Worm (Caenorhabditis elegans) whole organism, L4 larva: ENCODE data around the gene F02D10.6.

Source experiments
- Y5F2A.4 ChIP-seq: fragments of 200-800 bp; sonication (Bioruptor generic); optimal IDR thresholded peaks from 2 replicates; lab custom pipeline; 2018; ENCODE audit warnings: mild to moderate bottlenecking, missing genetic modification characterization, missing compliant biosample characterization
- ama-1 ChIP-seq: fragments of 150-350 bp; optimal IDR thresholded peaks from 2 replicates; lab custom pipeline; 2014; ENCODE audit warnings: inconsistent platforms, mixed read lengths
- cey-2 ChIP-seq: sonication (generic microtip); optimal IDR thresholded peaks from 3 replicates; lab custom pipeline; 2017; ENCODE audit warnings: missing genetic modification characterization, mild to moderate bottlenecking, missing compliant biosample characterization, antibody characterized with exemption, borderline replicate concordance; ENCODE audit not compliant: insufficient read depth
- dmd-9 ChIP-seq: fragments of 200-800 bp; sonication (Bioruptor generic); IDR thresholded peaks from 2 replicates; pipeline ENCODE4 v1.3.6; 2022; ENCODE audit warnings: missing genetic modification reagents, missing genetic modification characterization, missing compliant biosample characterization
- dve-1 ChIP-seq: sonication (generic microtip); optimal IDR thresholded peaks from 2 replicates; lab custom pipeline; 2017; ENCODE audit warnings: antibody characterized with exemption, mild to moderate bottlenecking, missing genetic modification characterization, missing compliant biosample characterization; ENCODE audit not compliant: insufficient read depth
- nhr-48 ChIP-seq: sonication (generic microtip); optimal IDR thresholded peaks from 2 replicates; lab custom pipeline; 2016; ENCODE audit warnings: mild to moderate bottlenecking, missing genetic modification characterization, missing compliant biosample characterization
- pha-4 ChIP-seq, 2 experiments: fragments of 150-350 bp in 1 of 2; fragments of 200-800 bp in 1 of 2; sonication (Bioruptor generic) in 1 of 2; IDR thresholded peaks in 1 of 2; optimal IDR thresholded peaks in 1 of 2; 2 replicates each; pipeline versions ENCODE4 v1.3.6 to Lab custom; 2014 to 2022; ENCODE audit warnings: missing genetic modification characterization in 2 of 2, missing genetic modification reagents in 2 of 2, missing biosample characterization in 1 of 2, missing compliant biosample characterization in 1 of 2
- snpc-4 ChIP-seq: fragments of 150-350 bp; optimal IDR thresholded peaks from 2 replicates; lab custom pipeline; 2014; ENCODE audit warnings: missing biosample characterization, missing genetic modification characterization
- unc-62 ChIP-seq, 3 experiments: fragments of 150-350 bp in 1 of 3; sonication (generic microtip); optimal IDR thresholded peaks in 2 of 3; peaks in 1 of 3; 1 replicate in 1 of 3; 2 replicates in 2 of 3; lab custom pipeline; 2014 to 2017; ENCODE audit warnings: missing biosample characterization in 3 of 3, missing genetic modification characterization in 3 of 3, missing genetic modification reagents in 3 of 3, missing genotype in 1 of 3

ce11 chrX:13477356-13477755 is 25.9 kb upstream of the F02D10.6 start, which contains the start of gene efn-3:
- TF ChIP-seq pha-4 (GFP tag; IDR thresholded peaks at IDR 0.05; lab: Robert Waterston, UW) (no peak), pha-4 (tag; optimal IDR thresholded peaks at IDR 0.05; lab: Kevin White, UChicago) (no peak), dve-1 (tag; lab: Kevin White, UChicago) (no peak), ama-1 (lab: Kevin White, UChicago) (no peak), Y5F2A.4 (GFP tag; lab: Kevin White, UChicago) (no peak), snpc-4 (tag; lab: Kevin White, UChicago) (no peak), cey-2 (tag; lab: Kevin White, UChicago) (no peak), nhr-48 (tag; lab: Kevin White, UChicago) (no peak), dmd-9 (no peak), unc-62 (GFP tag; optimal IDR thresholded peaks at IDR 0.05 in 1 of 2; lab: Kevin White, UChicago) (no peak), unc-62 (tag; optimal IDR thresholded peaks at IDR 0.05; lab: Kevin White, UChicago) (no peak)
